Worm (Caenorhabditis elegans): ENCODE measurements around the gene clec-218.

clec-218 gene

DNA sequence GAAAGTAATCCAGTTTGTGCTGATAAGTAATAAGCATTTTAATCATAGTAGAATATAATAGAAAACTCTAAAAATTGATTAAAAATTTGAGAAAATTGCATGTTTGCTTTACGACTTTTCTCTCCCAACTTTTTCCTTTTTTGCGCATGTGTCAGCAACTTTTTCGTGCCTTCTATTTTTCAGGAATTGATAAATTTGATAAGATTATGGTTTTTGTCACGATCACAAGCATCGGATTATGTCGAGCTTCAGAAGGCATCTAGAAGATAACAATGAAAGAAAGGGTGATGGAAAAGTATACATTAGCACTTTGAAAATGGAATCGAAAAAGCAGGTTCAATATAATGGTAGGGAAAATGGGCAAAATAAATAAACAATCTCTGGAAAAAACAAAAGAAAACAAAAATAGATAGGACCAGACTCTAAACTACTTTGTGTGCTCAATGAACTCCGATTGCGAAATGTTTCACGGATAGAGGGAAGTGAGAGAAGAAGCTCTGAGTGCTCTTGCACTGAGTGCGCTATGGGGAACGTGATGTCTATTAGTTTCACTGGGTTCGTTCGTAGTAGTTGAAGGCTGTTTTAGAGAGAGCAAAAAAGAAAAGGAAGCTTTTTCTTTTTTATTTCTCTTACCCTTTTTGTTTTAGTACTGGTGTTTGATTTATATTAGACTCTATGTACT is 19.5 kb upstream of the clec-218 start:
- TF ChIP-seq unc-62 (GFP tag; optimal IDR thresholded peaks at IDR 0.05) = no peak

DNA sequence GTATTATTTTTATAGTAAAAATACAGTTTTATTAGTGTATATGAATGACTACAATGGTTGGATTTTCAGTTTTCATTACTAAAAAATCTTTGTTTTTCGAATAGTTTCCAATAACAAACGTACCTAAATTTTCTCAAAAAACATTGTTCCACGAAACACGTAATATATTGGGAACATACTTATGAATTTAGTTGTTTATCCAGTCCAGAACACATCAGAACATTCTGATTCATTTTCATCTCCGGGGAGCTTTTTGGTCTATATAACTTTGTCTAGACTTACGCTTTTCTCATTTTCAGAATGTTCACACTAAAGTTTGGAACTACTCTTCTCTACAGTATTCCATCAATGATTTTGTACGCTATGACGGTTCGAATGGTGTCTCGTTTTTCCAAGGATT is 16.0 kb upstream of the clec-218 start, which contains the start of gene srg-33:
TSS of gene srg-33 (plus strand) at position 301 of the 400 bp plus-strand sequence.
- no peak for TF ChIP-seq unc-62 (GFP tag; optimal IDR thresholded peaks at IDR 0.05)

DNA sequence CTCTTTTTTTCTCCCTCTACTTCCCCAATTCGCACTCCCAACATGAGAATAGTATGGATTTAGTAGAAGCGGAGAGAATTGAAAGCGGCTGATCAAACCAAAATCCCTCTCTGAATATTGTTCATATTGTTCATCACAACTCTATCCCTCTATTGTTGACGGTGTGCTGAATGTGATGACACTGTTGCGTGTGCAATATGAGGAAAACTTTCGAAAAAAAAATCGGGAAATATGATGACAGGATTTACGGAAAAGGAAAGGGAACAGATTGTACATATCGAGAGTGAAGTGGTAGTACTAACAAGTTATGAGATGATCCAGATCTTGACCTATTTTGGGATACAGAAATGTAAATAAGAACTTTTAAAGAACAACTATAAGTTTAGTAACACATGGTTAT is 11.9 kb upstream of the clec-218 start, which contains the start of gene smex-1:
TSS of gene smex-1 (minus strand) at position 101 of the 400 bp plus-strand sequence.
- TF ChIP-seq unc-62 (GFP tag; optimal IDR thresholded peaks at IDR 0.05) = no peak

DNA sequence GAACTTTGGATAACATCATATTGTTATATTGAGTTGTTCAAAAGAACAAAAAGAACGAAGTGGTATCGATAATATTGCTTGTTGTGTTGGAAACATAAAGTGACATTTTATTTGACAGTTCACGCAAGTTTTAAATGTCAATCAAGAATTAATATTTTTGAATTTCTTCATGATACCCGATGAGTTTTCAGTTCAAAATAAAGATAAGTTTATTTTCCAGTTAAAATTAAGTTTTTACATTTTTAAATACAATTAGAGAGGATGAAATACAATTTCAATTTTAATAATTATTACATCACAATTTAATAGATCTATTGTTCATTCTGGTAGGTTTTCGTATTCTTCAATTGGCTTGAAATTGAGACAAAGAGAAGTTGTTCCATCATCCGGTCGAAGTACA is 10.2 kb upstream of the clec-218 start, which contains the start of gene W02D7.4:
TSS of gene W02D7.4 (minus strand) at position 101 of the 400 bp plus-strand sequence.
- no peak for TF ChIP-seq unc-62 (GFP tag; optimal IDR thresholded peaks at IDR 0.05)

DNA sequence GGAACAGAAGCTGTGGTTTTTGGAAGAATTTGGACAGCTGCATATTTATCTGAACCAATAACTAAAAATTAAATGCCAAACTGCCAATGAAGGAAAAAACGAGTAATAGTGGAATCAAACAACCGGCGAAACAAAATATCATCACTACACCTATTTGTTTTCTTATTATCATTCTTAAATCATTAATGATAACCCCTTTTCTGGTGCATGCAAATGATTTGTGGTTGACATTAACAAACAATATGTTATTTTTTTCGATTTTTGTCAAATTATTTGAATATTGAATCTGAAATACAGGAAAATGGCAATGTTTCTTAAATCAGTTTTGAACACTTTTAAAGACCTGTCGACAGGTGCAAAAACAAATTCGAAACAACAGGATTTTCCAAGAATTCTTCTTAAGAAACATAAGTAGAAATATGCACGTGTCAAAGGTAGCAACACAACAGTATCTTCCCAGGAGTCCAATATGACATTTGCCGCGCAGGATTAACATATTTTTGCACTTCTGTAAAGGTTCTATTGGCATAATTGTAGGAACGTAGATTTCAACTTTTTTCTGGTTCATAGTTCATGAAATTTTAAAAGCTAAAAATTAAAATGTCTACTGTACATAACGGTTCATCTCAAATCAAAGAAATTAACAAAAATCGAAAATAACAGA is 8.4 kb upstream of the clec-218 start, which contains the start of gene W02D7.5:
TSS of gene W02D7.5 (minus strand) at position 51 of the 664 bp plus-strand sequence.
- TF ChIP-seq unc-62 (GFP tag; optimal IDR thresholded peaks at IDR 0.05) = no peak

DNA sequence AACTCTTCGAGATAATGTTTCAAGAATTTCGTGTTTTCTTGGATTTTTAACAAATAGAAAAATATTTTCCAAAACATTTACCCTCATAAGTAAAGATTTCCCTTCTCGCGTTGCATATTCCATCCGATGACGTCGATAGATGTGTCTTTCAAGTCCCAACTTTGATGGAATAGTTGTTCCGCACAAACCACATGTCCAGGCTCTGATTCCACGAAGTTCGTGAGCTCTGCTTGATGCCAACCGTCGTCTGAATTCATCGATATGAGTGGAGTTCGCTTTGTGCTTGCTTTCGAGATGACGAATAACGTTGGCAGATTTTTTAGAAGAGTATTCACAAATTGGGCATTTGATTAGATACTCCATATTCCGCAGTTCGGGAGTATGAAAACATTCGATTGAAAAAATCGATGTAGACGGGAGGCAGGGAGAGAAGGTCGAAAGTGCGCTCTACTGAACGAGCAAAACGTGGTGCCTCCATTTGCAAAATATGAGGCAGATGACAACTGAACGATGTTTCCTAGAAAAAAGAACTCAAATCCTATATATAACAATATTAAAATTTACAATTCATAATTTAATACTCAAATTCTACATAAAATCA is 6.7 kb upstream of the clec-218 start, which contains the start of gene W02D7.6:
TSS of gene W02D7.6 (minus strand) at position 573 of the 601 bp plus-strand sequence.
- TF ChIP-seq unc-62 (GFP tag; optimal IDR thresholded peaks at IDR 0.05) = no peak

DNA sequence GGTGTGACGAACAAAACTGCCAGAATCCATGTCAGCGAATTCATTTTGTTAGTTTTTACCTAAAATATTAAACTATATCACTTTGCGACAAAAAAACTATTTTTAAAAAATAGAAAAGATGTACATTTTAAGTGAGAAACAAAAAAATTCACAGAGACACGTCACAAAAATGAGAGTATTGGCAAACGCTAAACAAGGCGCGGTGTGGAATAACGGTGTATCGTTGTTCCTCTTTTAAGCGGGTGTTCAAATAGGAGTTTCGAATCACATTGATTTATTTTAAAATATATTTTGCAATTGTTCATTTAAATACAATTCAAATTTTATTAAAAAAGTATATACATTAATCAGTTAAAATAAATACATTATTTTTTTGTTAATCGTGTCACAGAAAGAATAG is 5.2 kb upstream of the clec-218 start, which contains the start of gene sel-9:
TSS of gene sel-9 (minus strand) at position 59 of the 400 bp plus-strand sequence.
- no peak for TF ChIP-seq unc-62 (GFP tag; optimal IDR thresholded peaks at IDR 0.05)

DNA sequence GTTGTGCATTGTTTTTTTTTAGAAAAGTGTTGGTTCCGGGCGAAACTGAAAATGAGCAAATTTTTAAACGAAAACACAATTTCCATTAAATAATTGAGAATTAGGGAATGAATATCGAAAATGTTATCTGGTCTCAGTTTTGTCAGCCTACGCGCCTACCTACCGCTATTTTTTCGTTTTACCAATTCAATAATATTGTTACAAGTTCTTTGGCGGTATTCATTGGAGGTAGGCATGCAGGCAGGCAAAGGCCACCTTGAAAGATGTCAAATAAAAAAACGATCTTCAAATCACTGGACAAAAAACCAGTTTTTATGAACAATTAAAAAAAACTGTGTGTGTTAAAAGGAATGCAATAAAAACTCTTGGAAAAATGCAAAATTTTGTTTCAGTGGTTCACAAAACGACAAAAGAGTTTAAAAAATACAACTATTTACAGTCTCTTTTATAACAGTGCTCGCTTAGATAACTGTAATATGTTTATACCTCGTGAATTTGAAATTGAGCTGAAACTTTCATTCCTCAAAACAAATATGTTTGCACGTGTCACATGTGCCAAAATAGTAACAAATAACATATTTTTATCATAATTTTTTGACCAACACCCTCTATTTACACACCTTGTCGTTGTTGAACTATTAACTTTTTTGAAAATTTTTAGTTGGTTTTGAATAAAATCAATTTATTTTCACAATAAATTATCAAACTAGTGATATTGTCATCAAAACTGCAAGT is 3.1 kb upstream of the clec-218 start, which contains the start of gene W02D7.11:
TSS of gene W02D7.11 (minus strand) at position 51 of the 735 bp plus-strand sequence.
- TF ChIP-seq unc-62 (GFP tag; optimal IDR thresholded peaks at IDR 0.05) = no peak

DNA sequence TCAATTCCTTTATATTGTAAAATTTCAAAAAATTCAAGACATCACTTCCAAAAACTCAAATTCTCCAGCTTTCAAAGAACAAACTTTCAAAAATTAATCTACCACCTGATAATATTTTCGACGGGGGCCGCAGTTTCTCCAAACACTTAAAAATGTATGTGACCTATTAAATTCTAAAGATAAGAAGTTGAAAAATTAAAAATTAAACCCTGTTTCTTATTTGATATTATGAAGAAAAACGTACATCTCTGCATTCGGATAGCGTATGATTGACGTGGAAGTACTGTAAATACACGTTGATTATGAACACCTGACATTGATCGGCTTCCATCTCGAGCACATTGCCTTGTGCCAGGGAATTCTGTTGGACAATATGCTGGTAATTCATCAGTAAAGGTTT is 1.8 kb upstream of the clec-218 start:
- TF ChIP-seq unc-62 (GFP tag; optimal IDR thresholded peaks at IDR 0.05) = no peak

DNA sequence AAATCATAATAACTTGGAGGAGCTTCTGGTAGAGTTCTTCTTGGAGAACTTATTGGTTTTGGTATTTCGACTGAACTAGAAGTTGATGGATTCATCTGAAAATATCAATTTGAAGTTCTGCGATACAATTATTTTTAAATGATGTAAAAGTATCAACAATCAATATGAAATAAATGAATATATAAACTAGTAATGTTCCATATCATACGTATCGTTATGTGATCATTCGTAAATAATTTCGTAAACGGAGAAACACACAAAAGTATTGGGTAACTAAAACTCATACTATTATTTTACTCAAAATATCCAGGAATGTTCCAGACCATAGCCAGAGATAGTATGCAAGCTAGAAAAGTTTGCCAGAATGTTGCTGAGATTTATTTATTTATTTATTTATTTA is 1.4 kb upstream of the clec-218 start, which contains the start of gene W02D7.8:
TSS of gene W02D7.8 (minus strand) at position 101 of the 400 bp plus-strand sequence.
- TF ChIP-seq unc-62 (GFP tag; optimal IDR thresholded peaks at IDR 0.05) = no peak

DNA sequence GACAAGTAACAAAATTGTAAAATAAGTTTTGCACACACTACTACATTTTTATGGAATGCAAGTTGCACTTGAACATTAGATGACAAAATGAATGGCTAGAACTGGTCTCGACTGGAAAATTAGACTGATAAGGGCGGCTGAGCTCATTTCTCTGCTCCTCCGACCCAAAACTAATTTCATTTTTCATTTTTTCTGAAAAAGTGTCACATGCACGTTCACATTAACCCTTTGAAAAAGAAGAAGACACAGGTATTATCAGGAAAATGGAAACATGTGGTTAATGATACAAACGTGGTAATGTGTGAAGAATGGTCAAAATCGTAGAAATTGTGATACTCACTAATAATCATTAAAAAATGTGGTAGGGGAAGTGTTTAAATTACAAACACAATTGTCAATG is 729 bp upstream of the clec-218 start:
- no peak for TF ChIP-seq unc-62 (GFP tag; optimal IDR thresholded peaks at IDR 0.05)

DNA sequence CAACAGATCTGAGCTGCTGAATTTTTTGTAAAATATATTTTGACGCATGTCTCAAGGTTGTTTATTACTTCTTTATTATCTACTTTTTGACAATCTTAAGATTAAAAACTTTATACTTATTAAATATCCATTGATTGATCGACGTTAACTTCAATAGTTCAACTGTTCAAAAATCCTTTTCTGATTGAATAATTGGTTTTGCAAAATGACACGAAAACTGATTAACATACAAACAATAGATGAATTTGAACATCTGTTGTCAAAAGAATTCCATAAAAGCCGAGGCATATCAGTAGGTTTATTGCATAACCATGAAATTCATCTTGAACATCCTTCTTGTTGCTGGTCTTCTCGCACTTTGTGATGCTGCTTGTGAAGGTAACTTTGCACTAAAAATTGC is 3.5 kb downstream of the clec-218 start, which contains the start of gene W02D7.12:
TSS of gene W02D7.12 (plus strand) at position 301 of the 400 bp plus-strand sequence.
- TF ChIP-seq unc-62 (GFP tag; optimal IDR thresholded peaks at IDR 0.05) = no peak

DNA sequence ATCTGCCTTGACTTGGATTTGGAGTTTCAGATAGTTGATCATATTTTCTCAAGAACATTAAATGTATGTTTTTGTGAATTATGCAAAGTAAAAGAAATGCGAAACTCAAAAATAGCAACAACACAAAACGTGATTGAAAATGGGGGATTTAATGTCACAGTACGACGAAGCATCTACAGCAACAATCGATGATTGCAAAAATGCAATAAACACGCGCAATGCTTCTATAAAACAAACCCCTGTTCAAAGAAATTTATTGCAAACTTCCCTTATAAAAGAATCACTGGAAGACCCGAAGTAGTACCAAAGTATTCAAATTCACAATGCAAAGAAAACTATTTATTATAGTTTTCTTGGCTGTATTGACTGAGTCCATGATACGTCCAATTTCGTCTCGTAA is 10.4 kb downstream of the clec-218 start, which contains the start of gene clec-219:
TSS of gene clec-219 (plus strand) at position 301 of the 400 bp plus-strand sequence.
- TF ChIP-seq unc-62 (GFP tag; optimal IDR thresholded peaks at IDR 0.05) = no peak

DNA sequence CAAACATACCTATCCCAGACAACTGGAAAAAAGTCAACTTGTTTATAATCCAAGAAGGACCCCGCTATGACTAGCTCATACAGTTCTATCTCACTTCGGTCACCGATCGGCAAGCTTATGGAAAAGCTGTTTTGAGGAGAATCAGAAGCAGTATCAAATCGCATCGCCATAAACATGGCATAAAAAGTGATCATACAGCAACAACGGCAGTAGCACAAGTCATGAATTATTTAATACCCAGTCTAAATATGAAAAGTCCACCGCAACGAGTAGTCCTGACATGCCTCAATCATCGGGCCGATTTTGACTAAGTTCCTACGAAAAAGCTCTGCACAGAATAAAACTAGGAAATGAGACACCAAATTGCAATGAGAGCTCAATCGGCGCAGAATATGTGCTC is 15.8 kb downstream of the clec-218 start:
- TF ChIP-seq unc-62 (GFP tag; optimal IDR thresholded peaks at IDR 0.05) = no peak

DNA sequence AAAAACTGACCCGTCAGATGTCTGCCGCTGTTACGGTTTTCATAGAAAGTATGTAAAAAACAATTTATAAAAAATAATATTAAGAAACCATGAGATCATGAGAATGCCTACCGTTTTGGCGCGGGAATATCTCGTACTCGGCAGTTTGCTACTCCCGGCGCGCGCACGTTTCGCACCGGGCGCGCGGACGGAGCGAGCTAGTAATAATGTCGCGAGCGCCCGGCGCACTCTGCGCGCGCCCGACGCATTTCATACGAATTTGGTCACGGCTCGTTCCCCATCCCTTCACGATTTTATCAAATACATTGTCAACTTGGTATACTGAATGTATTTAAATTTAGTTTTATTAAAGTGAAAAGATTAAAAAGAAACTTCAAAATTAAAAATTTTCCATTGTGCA is 18.2 kb downstream of the clec-218 start:
- no peak for TF ChIP-seq unc-62 (GFP tag; optimal IDR thresholded peaks at IDR 0.05)

All from whole organism, dauer.